Fruit fly (Drosophila melanogaster): ENCODE data around the gene Tsp26A.

The Tsp26A gene

DNA sequence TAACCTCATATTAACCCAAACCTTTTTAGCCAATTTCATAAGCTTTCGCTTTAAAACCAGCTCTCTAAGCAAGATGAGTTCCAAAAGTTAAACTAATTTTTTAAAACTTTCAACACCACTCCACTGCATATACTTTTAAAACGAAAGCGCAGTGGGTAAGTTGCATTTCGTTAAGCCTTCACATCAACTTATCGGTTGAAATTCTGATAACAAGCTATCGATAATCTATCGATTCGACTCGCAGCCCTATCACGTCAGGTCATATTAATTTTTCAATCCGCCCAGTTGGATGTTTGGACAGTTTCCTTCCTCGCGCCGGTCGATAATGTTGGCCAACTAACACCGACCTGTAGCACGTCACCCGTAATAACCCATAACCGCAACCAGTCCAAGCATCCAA, 13.9 kb upstream of the Tsp26A start, which contains the start of gene ifc (continued):
- TF ChIP-seq rib (GFP tag; IDR thresholded peaks at IDR 0.05) (no peak), ranshi (GFP tag; IDR thresholded peaks at IDR 0.05) (no peak), zfh2 (GFP tag; optimal IDR thresholded peaks at IDR 0.05) (peak; percentile 78), CG4730 (GFP tag; IDR thresholded peaks at IDR 0.05) (no peak), CG7987 (GFP tag; optimal IDR thresholded peaks at IDR 0.05) (peak; percentile 6), exex (tag; optimal IDR thresholded peaks at IDR 0.05) (peak; percentile 36), Hr78 (GFP tag; optimal IDR thresholded peaks at IDR 0.05) (peak in 1 of 2 experiments; percentile 59), gfzf (GFP tag; optimal IDR thresholded peaks at IDR 0.05) (peak; percentile 61), Trl (optimal IDR thresholded peaks at IDR 0.05) (no peak), Trl (GFP tag; optimal IDR thresholded peaks at IDR 0.05) (peak; percentile 75), grn (GFP tag; optimal IDR thresholded peaks at IDR 0.05) (peak; percentile 47), Spps (tag; optimal IDR thresholded peaks at IDR 0.05) (no peak), CG7745 (tag; optimal IDR thresholded peaks at IDR 0.05) (no peak), CG17359 (tag; optimal IDR thresholded peaks at IDR 0.05) (peak; percentile 41), CG8359 (GFP tag; optimal IDR thresholded peaks at IDR 0.05; ENCODE audit: borderline replicate concordance) (no peak), CTCF (GFP tag; optimal IDR thresholded peaks at IDR 0.05) (peak; percentile 20), Neu2 (GFP tag; optimal IDR thresholded peaks at IDR 0.05; ENCODE audit: borderline replicate concordance) (peak; percentile 82), bbx (GFP tag; IDR thresholded peaks at IDR 0.05; ENCODE audit: partially characterized antibody) (no peak), CG8478 (optimal IDR thresholded peaks at IDR 0.05) (no peak), CG12071 (GFP tag; optimal IDR thresholded peaks at IDR 0.05) (no peak), schlank (tag; optimal IDR thresholded peaks at IDR 0.05) (peak; percentile 20), tll (GFP tag; optimal IDR thresholded peaks at IDR 0.05) (no peak), Pdp1 (GFP tag; optimal IDR thresholded peaks at IDR 0.05) (peak; percentile 68 to 72), lab (GFP tag; optimal IDR thresholded peaks at IDR 0.05) (peak; percentile 72), trh (GFP tag; optimal IDR thresholded peaks at IDR 0.05) (peak; percentile 4), CG10366 (GFP tag; IDR thresholded peaks at IDR 0.05) (no peak), Kr (GFP tag; optimal IDR thresholded peaks at IDR 0.05) (no peak), Dll (GFP tag; IDR thresholded peaks at IDR 0.05; ENCODE audit: partially characterized antibody) (no peak), Eip74EF (GFP tag; optimal IDR thresholded peaks at IDR 0.05) (peak in 1 of 2 experiments; percentile 53), wek (GFP tag; optimal IDR thresholded peaks at IDR 0.05) (peak; percentile 30), CG17328 (GFP tag; IDR thresholded peaks at IDR 0.05) (no peak), unc-4 (GFP tag; IDR thresholded peaks at IDR 0.05; ENCODE audit: partially characterized antibody) (no peak), sob (GFP tag; IDR thresholded peaks at IDR 0.05) (no peak), CoRest (tag; optimal IDR thresholded peaks at IDR 0.05) (peak; percentile 74), Nf-YC (tag; optimal IDR thresholded peaks at IDR 0.05) (peak; percentile 56), CG30020 (tag; optimal IDR thresholded peaks at IDR 0.05) (peak; percentile 96), chif (GFP tag; optimal IDR thresholded peaks at IDR 0.05) (peak in 1 of 2 experiments; percentile 59), Mrtf (GFP tag; IDR thresholded peaks at IDR 0.05) (no peak), CG6654 (GFP tag; optimal IDR thresholded peaks at IDR 0.05) (no peak), CG7786 (GFP tag; optimal IDR thresholded peaks at IDR 0.05) (peak; percentile 54), fru (optimal IDR thresholded peaks at IDR 0.05) (no peak), ap (GFP tag; IDR thresholded peaks at IDR 0.05) (no peak), CG4328 (GFP tag; optimal IDR thresholded peaks at IDR 0.05) (peak; percentile 24), Optix (GFP tag; IDR thresholded peaks at IDR 0.05) (no peak), Doc2 (GFP tag; IDR thresholded peaks at IDR 0.05) (no peak), lola (GFP tag; optimal IDR thresholded peaks at IDR 0.05) (peak in 2 of 3 experiments; percentile 29 to 99), dimm (GFP tag; IDR thresholded peaks at IDR 0.05) (no peak), dysf (GFP tag; IDR thresholded peaks at IDR 0.05) (no peak), CG33213 (GFP tag; optimal IDR thresholded peaks at IDR 0.05) (peak; percentile 84), ftz-f1 (GFP tag; optimal IDR thresholded peaks at IDR 0.05) (no peak), CG8281 (tag; optimal IDR thresholded peaks at IDR 0.05) (no peak)
